Worm (Caenorhabditis elegans): ENCODE measurements around the gene nop-1.

- TF ChIP-seq dmd-4 (tag; optimal IDR thresholded peaks at IDR 0.05) (no peak), unc-62 (GFP tag; optimal IDR thresholded peaks at IDR 0.05) (no peak), nhr-12 (tag; optimal IDR thresholded peaks at IDR 0.05) (no peak), R02D3.7 (tag; optimal IDR thresholded peaks at IDR 0.05) (no peak), egl-27 (tag; optimal IDR thresholded peaks at IDR 0.05) (no peak), snpc-4 (tag; optimal IDR thresholded peaks at IDR 0.05) (no peak), mbf-1 (tag; optimal IDR thresholded peaks at IDR 0.05) (no peak), nhr-11 (tag; optimal IDR thresholded peaks at IDR 0.05) (no peak), nhr-23 (tag; optimal IDR thresholded peaks at IDR 0.05) (no peak)
Observed at ce11 chrIII:5938790-5939452, 19.6 kb upstream of the nop-1 start.

Data from whole organism, L2 larva.